Worm (Caenorhabditis elegans) whole organism, mixed stage, embryonic: ENCODE data around the gene F47B7.3.

ENCODE experiments used
- M03D4.4 ChIP-seq: sonication (generic microtip); optimal IDR thresholded peaks from 2 replicates; lab custom pipeline; 2017; ENCODE audit warnings: mild to moderate bottlenecking, missing genetic modification characterization, missing compliant biosample characterization
- bed-3 ChIP-seq: fragments of 200-800 bp; sonication (Bioruptor generic); optimal IDR thresholded peaks from 3 replicates; lab custom pipeline; 2018; ENCODE audit warnings: mild to moderate bottlenecking, missing genetic modification characterization, moderate library complexity, missing compliant biosample characterization
- blmp-1 ChIP-seq: fragments of 150-350 bp; optimal IDR thresholded peaks from 2 replicates; lab custom pipeline; 2014; ENCODE audit warnings: missing biosample characterization, missing genetic modification characterization
- ceh-39 ChIP-seq: fragments of 150-350 bp; optimal IDR thresholded peaks from 2 replicates; lab custom pipeline; 2014; ENCODE audit warnings: missing biosample characterization, missing genetic modification characterization
- ceh-83 ChIP-seq: fragments of 200-800 bp; sonication (Bioruptor generic); optimal IDR thresholded peaks from 2 replicates; lab custom pipeline; 2018; ENCODE audit warnings: mild to moderate bottlenecking, missing genetic modification characterization, missing compliant biosample characterization
- ces-1 ChIP-seq: fragments of 150-350 bp; optimal IDR thresholded peaks from 2 replicates; lab custom pipeline; 2014; ENCODE audit warnings: missing biosample characterization, missing genetic modification reagents, missing genetic modification characterization
- cnd-1 ChIP-seq: fragments of 200-800 bp; sonication (Bioruptor generic); optimal IDR thresholded peaks from 2 replicates; lab custom pipeline; 2018; ENCODE audit warnings: mild to moderate bottlenecking, missing genetic modification characterization, missing compliant biosample characterization
- drap-1 ChIP-seq: fragments of 200-800 bp; sonication (Bioruptor generic); optimal IDR thresholded peaks from 3 replicates; lab custom pipeline; 2018; ENCODE audit warnings: mild to moderate bottlenecking, missing genetic modification characterization, missing compliant biosample characterization
- elt-1 ChIP-seq: sonication (generic microtip); optimal IDR thresholded peaks from 2 replicates; lab custom pipeline; 2017; ENCODE audit warnings: missing genetic modification characterization, mild to moderate bottlenecking, missing compliant biosample characterization, antibody characterized with exemption, moderate library complexity, borderline replicate concordance; ENCODE audit not compliant: insufficient read depth
- elt-3 ChIP-seq: fragments of 150-350 bp; optimal IDR thresholded peaks from 2 replicates; lab custom pipeline; 2014; ENCODE audit warnings: missing biosample characterization, missing genetic modification characterization
- flh-1 ChIP-seq: fragments of 200-800 bp; sonication (Bioruptor generic); optimal IDR thresholded peaks from 2 replicates; lab custom pipeline; 2018; ENCODE audit warnings: mild to moderate bottlenecking, missing genetic modification characterization, moderate library complexity, missing compliant biosample characterization
- ham-2 ChIP-seq: fragments of 200-800 bp; sonication (Bioruptor generic); optimal IDR thresholded peaks from 2 replicates; lab custom pipeline; 2018; ENCODE audit warnings: mild to moderate bottlenecking, missing genetic modification characterization, missing compliant biosample characterization
- hlh-1 ChIP-seq: fragments of 150-350 bp; optimal IDR thresholded peaks from 2 replicates; lab custom pipeline; 2014; ENCODE audit warnings: missing biosample characterization, missing genetic modification reagents, missing genetic modification characterization
- lin-13 ChIP-seq: fragments of 150-350 bp; optimal IDR thresholded peaks from 2 replicates; lab custom pipeline; 2014; ENCODE audit warnings: missing biosample characterization, missing genetic modification characterization
- lsy-2 ChIP-seq: fragments of 150-350 bp; optimal IDR thresholded peaks from 2 replicates; lab custom pipeline; 2014; ENCODE audit warnings: missing biosample characterization, missing genetic modification characterization
- mep-1 ChIP-seq: fragments of 150-350 bp; optimal IDR thresholded peaks from 2 replicates; lab custom pipeline; 2017; ENCODE audit warnings: missing biosample characterization, missing genetic modification reagents, missing genetic modification characterization, inconsistent platforms
- mls-2 ChIP-seq: sonication (generic microtip); optimal IDR thresholded peaks from 2 replicates; lab custom pipeline; 2016; ENCODE audit warnings: mild to moderate bottlenecking, missing genetic modification characterization, moderate library complexity, missing compliant biosample characterization
- nhr-237 ChIP-seq: fragments of 150-350 bp; optimal IDR thresholded peaks from 2 replicates; lab custom pipeline; 2014; ENCODE audit warnings: missing biosample characterization, missing genetic modification characterization
- nhr-28 ChIP-seq: fragments of 150-350 bp; optimal IDR thresholded peaks from 2 replicates; lab custom pipeline; 2014; ENCODE audit warnings: missing biosample characterization, missing genetic modification characterization
- nhr-76 ChIP-seq: sonication (generic microtip); optimal IDR thresholded peaks from 2 replicates; lab custom pipeline; 2017; ENCODE audit warnings: missing biosample characterization, missing genetic modification characterization
- pha-4 ChIP-seq: fragments of 150-350 bp; optimal IDR thresholded peaks from 2 replicates; lab custom pipeline; 2018; ENCODE audit warnings: missing biosample characterization, missing genetic modification reagents, missing genetic modification characterization
- sem-2 ChIP-seq: fragments of 200-800 bp; sonication (Bioruptor generic); optimal IDR thresholded peaks from 2 replicates; lab custom pipeline; 2018; ENCODE audit warnings: mild to moderate bottlenecking, missing genetic modification characterization, missing compliant biosample characterization
- snpc-4 ChIP-seq: fragments of 150-350 bp; optimal IDR thresholded peaks from 2 replicates; lab custom pipeline; 2014; ENCODE audit warnings: missing biosample characterization, missing genetic modification characterization
- sptf-1 ChIP-seq: sonication (generic microtip); optimal IDR thresholded peaks from 2 replicates; lab custom pipeline; 2017; ENCODE audit warnings: mild to moderate bottlenecking, missing genetic modification characterization, moderate library complexity, missing compliant biosample characterization
- tbx-8 ChIP-seq: fragments of 200-800 bp; sonication (Bioruptor generic); optimal IDR thresholded peaks from 2 replicates; lab custom pipeline; 2018; ENCODE audit warnings: mild to moderate bottlenecking, missing genetic modification characterization, moderate library complexity, missing compliant biosample characterization
- unc-62 ChIP-seq: fragments of 150-350 bp; optimal IDR thresholded peaks from 2 replicates; lab custom pipeline; 2014; ENCODE audit warnings: missing biosample characterization, missing genetic modification reagents, missing genetic modification characterization
- zip-8 ChIP-seq: fragments of 150-350 bp; optimal IDR thresholded peaks from 2 replicates; lab custom pipeline; 2014; ENCODE audit warnings: missing biosample characterization, missing genetic modification characterization
- ztf-11 ChIP-seq: fragments of 150-350 bp; optimal IDR thresholded peaks from 2 replicates; lab custom pipeline; 2014; ENCODE audit warnings: missing biosample characterization, missing genetic modification characterization

F47B7.3 gene

ce11 chrX:3785111-3785808, 21.1 kb upstream of the F47B7.3 start:
- TF ChIP-seq flh-1 (GFP tag; lab: Kevin White, UChicago) (no peak), bed-3 (GFP tag; lab: Kevin White, UChicago) (no peak), snpc-4 (no peak), hlh-1 (tag; lab: Kevin White, UChicago) (peak; percentile 4)

ce11 chrX:3783659-3784058, 19.5 kb upstream of the F47B7.3 start:
- TF ChIP-seq ces-1 (GFP tag; lab: Kevin White, UChicago) (no peak), bed-3 (GFP tag; lab: Kevin White, UChicago) (no peak), sptf-1 (tag; lab: Kevin White, UChicago) (no peak), ham-2 (no peak), M03D4.4 (tag; lab: Kevin White, UChicago) (no peak), tbx-8 (GFP tag; lab: Kevin White, UChicago) (no peak), nhr-76 (tag; lab: Kevin White, UChicago) (no peak), blmp-1 (tag; lab: Kevin White, UChicago) (no peak), zip-8 (no peak)

ce11 chrX:3781040-3781439, 16.8 kb upstream of the F47B7.3 start, which contains the start of gene marg-1:
TSS of gene marg-1 (minus strand) at chrX:3781140.
- TF ChIP-seq flh-1 (GFP tag; lab: Kevin White, UChicago) (no peak), tbx-8 (GFP tag; lab: Kevin White, UChicago) (no peak), ztf-11 (tag; lab: Kevin White, UChicago) (no peak), mep-1 (no peak), sptf-1 (tag; lab: Kevin White, UChicago) (no peak), blmp-1 (tag; lab: Kevin White, UChicago) (no peak), unc-62 (GFP tag; lab: Kevin White, UChicago) (no peak), elt-3 (no peak), lin-13 (tag; lab: Kevin White, UChicago) (no peak), ceh-39 (tag; lab: Kevin White, UChicago) (no peak), cnd-1 (tag; lab: Kevin White, UChicago) (no peak), ham-2 (no peak), M03D4.4 (tag; lab: Kevin White, UChicago) (no peak), nhr-76 (tag; lab: Kevin White, UChicago) (no peak), sem-2 (no peak), nhr-237 (tag; lab: Kevin White, UChicago) (no peak), elt-1 (tag; lab: Kevin White, UChicago) (no peak), nhr-28 (no peak)
- TF ChIP-seq, all 35 proteins: peak for 0

ce11 chrX:3773233-3773632, 9.0 kb upstream of the F47B7.3 start:
- TF ChIP-seq blmp-1 (tag; lab: Kevin White, UChicago), result peak; percentile 28
- no peak for TF ChIP-seq cnd-1 (tag; lab: Kevin White, UChicago)

ce11 chrX:3772405-3772804, 8.2 kb upstream of the F47B7.3 start, which contains the start of gene F47B7.2:
TSS of gene F47B7.2 (plus strand) at chrX:3772762.
- TF ChIP-seq mep-1 (peak; percentile 52), ces-1 (GFP tag; lab: Kevin White, UChicago) (peak; percentile 91), sptf-1 (tag; lab: Kevin White, UChicago) (peak; percentile 20), ceh-83 (no peak)
- TF ChIP-seq, all 35 proteins: peak for 3

- no peak for TF ChIP-seq mls-2 (tag; lab: Kevin White, UChicago)
- TF ChIP-seq lsy-2, result no peak
- no peak for TF ChIP-seq hlh-1 (tag; lab: Kevin White, UChicago)
- no peak for TF ChIP-seq drap-1 (GFP tag; lab: Kevin White, UChicago)
- TF ChIP-seq flh-1 (GFP tag; lab: Kevin White, UChicago), result no peak
- no peak for TF ChIP-seq M03D4.4 (tag; lab: Kevin White, UChicago)
- no peak for TF ChIP-seq sptf-1 (tag; lab: Kevin White, UChicago)
- TF ChIP-seq pha-4 (tag; lab: Kevin White, UChicago), result no peak
- TF ChIP-seq blmp-1 (tag; lab: Kevin White, UChicago), result no peak
- no peak for TF ChIP-seq nhr-28
- TF ChIP-seq elt-1 (tag; lab: Kevin White, UChicago), result no peak
- TF ChIP-seq snpc-4, result no peak
- no peak for TF ChIP-seq ztf-11 (tag; lab: Kevin White, UChicago)
- no peak for TF ChIP-seq ham-2
- no peak for TF ChIP-seq cnd-1 (tag; lab: Kevin White, UChicago)
- TF ChIP-seq unc-62 (GFP tag; lab: Kevin White, UChicago), result no peak
These were observed 4.5 kb upstream of the F47B7.3 start, which contains the start of gene F47B7.5 for ce11 chrX:3768717-3769116. TSS of gene F47B7.5 (minus strand) at chrX:3768817.
